Worm (Caenorhabditis elegans) whole organism, early embryonic: ENCODE results near the gene clec-187.

Source experiments
- ama-1 ChIP-seq: fragments of 150-350 bp; optimal IDR thresholded peaks from 2 replicates; lab custom pipeline; 2014
- tbx-11 ChIP-seq: fragments of 200-800 bp; sonication (Bioruptor generic); IDR thresholded peaks from 2 replicates; pipeline ENCODE4 v1.3.6; 2022; ENCODE audit warnings: missing genetic modification characterization, missing compliant biosample characterization

- TF ChIP-seq tbx-11 (GFP tag; lab: Robert Waterston, UW): no peak
- TF ChIP-seq ama-1 (lab: Kevin White, UChicago): no peak
Measured at ce11 chrIV:12898823-12899222, 27.5 kb upstream of the clec-187 start.
